Worm (Caenorhabditis elegans) whole organism, L4/young adult: ENCODE results near the gene C47E12.3.

Source experiments
- dao-5 ChIP-seq: sonication (generic microtip); optimal IDR thresholded peaks from 2 replicates; lab custom pipeline; 2016; ENCODE audit warnings: missing genotype, missing genetic modification characterization, moderate library complexity, missing compliant biosample characterization
- him-1 ChIP-seq: sonication (generic microtip); optimal IDR thresholded peaks from 2 replicates; lab custom pipeline; 2016; ENCODE audit warnings: missing genotype, missing genetic modification reagents, missing genetic modification characterization, missing compliant biosample characterization

ce11 chrIV:10021283-10021682 lies 19.6 kb upstream of the C47E12.3 start, which contains the start of gene F44D12.19:
- TF ChIP-seq him-1 (tag; lab: Kevin White, UChicago), result no peak
- TF ChIP-seq dao-5 (tag; lab: Kevin White, UChicago), result no peak
